Worm (Caenorhabditis elegans) whole organism, L1 larva: ENCODE measurements around the gene K09A9.6.

Source experiments
- nhr-77 ChIP-seq: fragments of 150-350 bp; optimal IDR thresholded peaks from 2 replicates; lab custom pipeline; 2014; ENCODE audit warnings: missing biosample characterization, missing genetic modification characterization
- rnt-1 ChIP-seq: sonication (generic microtip); optimal IDR thresholded peaks from 2 replicates; lab custom pipeline; 2016; ENCODE audit warnings: mild to moderate bottlenecking, missing genetic modification characterization, moderate library complexity, missing compliant biosample characterization
- unc-86 ChIP-seq: sonication (generic microtip); optimal IDR thresholded peaks from 2 replicates; lab custom pipeline; 2016; ENCODE audit warnings: missing genetic modification characterization, missing compliant biosample characterization
- ztf-4 ChIP-seq: fragments of 150-350 bp; optimal IDR thresholded peaks from 2 replicates; lab custom pipeline; 2014; ENCODE audit warnings: missing biosample characterization, missing genetic modification characterization

- TF ChIP-seq rnt-1 (tag; lab: Kevin White, UChicago), result no peak
- TF ChIP-seq ztf-4 (tag; lab: Kevin White, UChicago), result no peak
- no peak for TF ChIP-seq nhr-77 (tag; lab: Kevin White, UChicago)
- no peak for TF ChIP-seq unc-86
Observed at ce11 chrX:15569633-15570032, 7.4 kb upstream of the K09A9.6 start.
